Worm (Caenorhabditis elegans): Measurements from ENCODE around the gene rmh-2.
A peak's percentile ranks its signal among the peaks of the same experiment; 100 is the strongest.

rmh-2 gene

ce11 chrV:9926240-9926639, 4.3 kb downstream of the rmh-2 start, which contains the start of gene C50H2.13:
TSS of gene C50H2.13 (plus strand) at chrV:9926540.
- TF ChIP-seq attf-3 (GFP tag; conservative IDR thresholded peaks at IDR 0.05) = no peak
- TF ChIP-seq tbx-9 (tag; optimal IDR thresholded peaks at IDR 0.05; ENCODE audit: borderline replicate concordance) = no peak
- no peak for TF ChIP-seq ceh-58 (GFP tag; IDR thresholded peaks at IDR 0.05)
- no peak for TF ChIP-seq madf-10 (tag; optimal IDR thresholded peaks at IDR 0.05)
- no peak for TF ChIP-seq ceh-91 (GFP tag; IDR thresholded peaks at IDR 0.05)
- no peak for TF ChIP-seq hmg-20 (GFP tag; IDR thresholded peaks at IDR 0.05)
- no peak for TF ChIP-seq lsl-1 (GFP tag; optimal IDR thresholded peaks at IDR 0.05)
- TF ChIP-seq cebp-1 (GFP tag; IDR thresholded peaks at IDR 0.05) = no peak
- TF ChIP-seq cebp-1 (tag; optimal IDR thresholded peaks at IDR 0.05) = no peak
- no peak for TF ChIP-seq Y56A3A.18 (GFP tag; IDR thresholded peaks at IDR 0.05)
- no peak for TF ChIP-seq hlh-12 (tag; optimal IDR thresholded peaks at IDR 0.05)
- no peak for TF ChIP-seq Y67H2A.10 (GFP tag; conservative IDR thresholded peaks at IDR 0.05)

- no peak for TF ChIP-seq K11D2.4 (GFP tag; IDR thresholded peaks at IDR 0.05)
- TF ChIP-seq bed-1 (GFP tag; IDR thresholded peaks at IDR 0.05) = no peak
- TF ChIP-seq nhr-80 (tag; optimal IDR thresholded peaks at IDR 0.05) = peak; percentile 87
- peak in 1 of 2 experiments; percentile 6 for TF ChIP-seq let-607 (tag; optimal IDR thresholded peaks at IDR 0.05)
- no peak for TF ChIP-seq mel-28 (tag; optimal IDR thresholded peaks at IDR 0.05; ENCODE audit: borderline replicate concordance)
- no peak for TF ChIP-seq attf-3 (GFP tag; conservative IDR thresholded peaks at IDR 0.05)
Observed at ce11 chrV:9925647-9926046, 4.9 kb downstream of the rmh-2 start.

ce11 chrV:9924389-9924788, 6.2 kb downstream of the rmh-2 start:
- no peak for TF ChIP-seq tbp1 (GFP tag; optimal IDR thresholded peaks at IDR 0.05)
- no peak for TF ChIP-seq nhr-179 (tag; optimal IDR thresholded peaks at IDR 0.05)

ce11 chrV:9922481-9922880, 8.1 kb downstream of the rmh-2 start, which contains the start of gene C50H2.7:
TSS of gene C50H2.7 (plus strand) at chrV:9922781.
- no peak for TF ChIP-seq lag-1 (GFP tag; IDR thresholded peaks at IDR 0.05)
- TF ChIP-seq zim-3 (tag; optimal IDR thresholded peaks at IDR 0.05) = no peak
- TF ChIP-seq dpl-1 (GFP tag; optimal IDR thresholded peaks at IDR 0.05) = no peak
- no peak for TF ChIP-seq unc-130 (GFP tag; optimal IDR thresholded peaks at IDR 0.05)
- TF ChIP-seq Y67H2A.10 (GFP tag; conservative IDR thresholded peaks at IDR 0.05) = no peak
- TF ChIP-seq C06A6.2 (GFP tag; conservative IDR thresholded peaks at IDR 0.05) = no peak
- TF ChIP-seq T26A5.8 (tag; optimal IDR thresholded peaks at IDR 0.05) = no peak
- no peak for TF ChIP-seq fkh-3 (tag; optimal IDR thresholded peaks at IDR 0.05)
- no peak for TF ChIP-seq B0019.2 (GFP tag; conservative IDR thresholded peaks at IDR 0.05)
- TF ChIP-seq cebp-1 (GFP tag; IDR thresholded peaks at IDR 0.05) = no peak
- TF ChIP-seq cebp-1 (tag; optimal IDR thresholded peaks at IDR 0.05) = no peak
- TF ChIP-seq ZK185.1 (tag; optimal IDR thresholded peaks at IDR 0.05; ENCODE audit: poor library complexity, severe bottlenecking) = no peak
- no peak for TF ChIP-seq ceh-27 (GFP tag; optimal IDR thresholded peaks at IDR 0.05)
- no peak for TF ChIP-seq efl-1 (GFP tag; optimal IDR thresholded peaks at IDR 0.05)
- TF ChIP-seq ztf-26 (tag; optimal IDR thresholded peaks at IDR 0.05) = no peak
- no peak for TF ChIP-seq rcor-1 (GFP tag; IDR thresholded peaks at IDR 0.05)
- no peak for TF ChIP-seq rec-8 (tag; optimal IDR thresholded peaks at IDR 0.05)
- TF ChIP-seq F55B11.4 (tag; optimal IDR thresholded peaks at IDR 0.05; ENCODE audit: borderline replicate concordance, insufficient read depth) = no peak
- no peak for TF ChIP-seq hlh-12 (tag; optimal IDR thresholded peaks at IDR 0.05)
- TF ChIP-seq Y53G8AR.9 (GFP tag; conservative IDR thresholded peaks at IDR 0.05) = no peak

All from whole organism, young adult.